Fruit fly (Drosophila melanogaster) whole organism: ENCODE results near the gene CG15892.

ENCODE experiments used
- CG8478 ChIP-seq: fragments of >200 bp; optimal IDR thresholded peaks from 2 replicates; lab custom pipeline; 2018; ENCODE audit warnings: inconsistent platforms
- Dll ChIP-seq: fragments of >200 bp; optimal IDR thresholded peaks from 2 replicates; lab custom pipeline; 2017
- EcR ChIP-seq, 2 experiments: fragments of >200 bp; optimal IDR thresholded peaks; 2 replicates each; lab custom pipeline; 2017; ENCODE audit warnings: missing biosample characterization in 2 of 2, missing genetic modification characterization in 2 of 2, missing genetic modification reagents in 2 of 2
- pan ChIP-seq: fragments of >200 bp; optimal IDR thresholded peaks from 2 replicates; lab custom pipeline; 2017
- psq ChIP-seq: fragments of >200 bp; optimal IDR thresholded peaks from 2 replicates; lab custom pipeline; 2017
- usp ChIP-seq: fragments of >200 bp; optimal IDR thresholded peaks from 2 replicates; lab custom pipeline; 2017; ENCODE audit warnings: missing biosample characterization, missing genetic modification characterization, mixed read lengths

The CG15892 gene

dm6 chrX:6316858-6317474 is 22.8 kb upstream of the CG15892 start:
- no peak for TF ChIP-seq CG8478 (lab: Kevin White, UChicago)
- TF ChIP-seq EcR (GFP tag; optimal IDR thresholded peaks at IDR 0.05; lab: Kevin White, UChicago) = no peak
- no peak for TF ChIP-seq pan (lab: Kevin White, UChicago)
- no peak for TF ChIP-seq psq
- no peak for TF ChIP-seq usp (GFP tag; lab: Kevin White, UChicago)
- no peak for TF ChIP-seq Dll

- TF ChIP-seq pan (lab: Kevin White, UChicago) (no peak), CG8478 (lab: Kevin White, UChicago) (no peak), psq (no peak), usp (GFP tag; lab: Kevin White, UChicago) (no peak), Dll (no peak), EcR (GFP tag; optimal IDR thresholded peaks at IDR 0.05; lab: Kevin White, UChicago) (no peak)
These were observed 21.4 kb upstream of the CG15892 start for dm6 chrX:6315583-6315982.

DNA sequence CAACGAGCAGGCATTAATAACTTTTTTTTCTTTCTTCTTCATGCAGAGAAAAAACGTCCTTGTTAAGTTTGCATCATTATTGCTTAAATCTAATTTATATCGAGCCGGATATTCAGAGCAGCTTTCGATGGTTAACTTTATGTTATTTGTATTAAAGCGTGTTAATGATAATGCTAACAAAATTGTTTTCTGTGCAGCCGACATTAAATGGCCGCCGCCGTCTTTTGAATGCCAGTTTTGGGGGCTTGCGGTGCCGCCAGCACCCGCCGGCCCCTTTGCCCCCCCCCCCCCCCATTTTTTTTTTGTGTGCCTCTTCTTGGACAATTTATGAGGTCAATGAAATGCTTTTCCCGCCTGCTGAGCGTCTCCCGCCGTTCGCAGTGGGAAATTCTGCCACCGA is 17.4 kb upstream of the CG15892 start:
- TF ChIP-seq CG8478 (lab: Kevin White, UChicago) (no peak), EcR (GFP tag; optimal IDR thresholded peaks at IDR 0.05; lab: Kevin White, UChicago) (no peak), Dll (no peak), usp (GFP tag; lab: Kevin White, UChicago) (no peak), psq (no peak), pan (lab: Kevin White, UChicago) (no peak)

- TF ChIP-seq psq (no peak), Dll (no peak), CG8478 (lab: Kevin White, UChicago) (no peak), EcR (GFP tag; optimal IDR thresholded peaks at IDR 0.05; lab: Kevin White, UChicago) (no peak)
These were observed 16.3 kb upstream of the CG15892 start for dm6 chrX:6310408-6310807.

dm6 chrX:6308852-6309251 is 14.7 kb upstream of the CG15892 start, which contains the start of gene CG15894:
Gene CG15894, plus strand, starts transcription at chrX:6309212.
- TF ChIP-seq CG8478 (lab: Kevin White, UChicago) = no peak
- no peak for TF ChIP-seq EcR (GFP tag; optimal IDR thresholded peaks at IDR 0.05; lab: Kevin White, UChicago)
- TF ChIP-seq usp (GFP tag; lab: Kevin White, UChicago) = no peak

- TF ChIP-seq EcR (GFP tag; optimal IDR thresholded peaks at IDR 0.05; lab: Kevin White, UChicago) = no peak
- no peak for TF ChIP-seq pan (lab: Kevin White, UChicago)
- TF ChIP-seq psq = no peak
- TF ChIP-seq Dll = no peak
- TF ChIP-seq CG8478 (lab: Kevin White, UChicago) = no peak
- no peak for TF ChIP-seq usp (GFP tag; lab: Kevin White, UChicago)
These were observed 11.2 kb upstream of the CG15892 start for dm6 chrX:6305317-6305716.

dm6 chrX:6304203-6304602 is 10.1 kb upstream of the CG15892 start:
- no peak for TF ChIP-seq CG8478 (lab: Kevin White, UChicago)
- TF ChIP-seq Dll = no peak
- TF ChIP-seq psq = no peak
- TF ChIP-seq EcR (GFP tag; optimal IDR thresholded peaks at IDR 0.05; lab: Kevin White, UChicago) = no peak
- no peak for TF ChIP-seq usp (GFP tag; lab: Kevin White, UChicago)
- TF ChIP-seq pan (lab: Kevin White, UChicago) = no peak

dm6 chrX:6303675-6304074 is 9.5 kb upstream of the CG15892 start, which contains the start of gene CG3823:
Gene CG3823, plus strand, starts transcription at chrX:6303975.
- TF ChIP-seq psq (no peak), CG8478 (lab: Kevin White, UChicago) (no peak), pan (lab: Kevin White, UChicago) (no peak), usp (GFP tag; lab: Kevin White, UChicago) (no peak), EcR (GFP tag; optimal IDR thresholded peaks at IDR 0.05; lab: Kevin White, UChicago) (no peak), Dll (no peak)

DNA sequence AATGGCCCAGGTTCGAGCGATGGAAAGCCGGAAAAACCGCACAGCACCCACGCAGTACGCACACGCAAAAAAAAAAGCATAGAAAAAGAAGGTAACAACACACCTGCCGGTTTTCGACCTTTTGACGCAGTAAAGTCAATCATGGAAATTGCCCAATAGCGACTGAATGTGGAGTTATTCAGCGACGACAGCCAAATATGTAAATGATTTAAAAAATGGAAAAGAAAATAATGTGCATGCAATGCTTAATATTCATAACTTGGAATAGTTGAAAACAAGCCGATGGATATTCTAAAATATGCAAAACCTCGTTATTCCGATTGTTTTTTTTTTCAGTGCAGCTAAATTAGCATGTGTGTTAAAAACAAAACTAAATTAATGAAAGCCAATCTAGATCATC is 9.1 kb upstream of the CG15892 start:
- TF ChIP-seq psq = no peak
- TF ChIP-seq pan (lab: Kevin White, UChicago) = no peak
- no peak for TF ChIP-seq Dll
- no peak for TF ChIP-seq CG8478 (lab: Kevin White, UChicago)
- no peak for TF ChIP-seq usp (GFP tag; lab: Kevin White, UChicago)

DNA sequence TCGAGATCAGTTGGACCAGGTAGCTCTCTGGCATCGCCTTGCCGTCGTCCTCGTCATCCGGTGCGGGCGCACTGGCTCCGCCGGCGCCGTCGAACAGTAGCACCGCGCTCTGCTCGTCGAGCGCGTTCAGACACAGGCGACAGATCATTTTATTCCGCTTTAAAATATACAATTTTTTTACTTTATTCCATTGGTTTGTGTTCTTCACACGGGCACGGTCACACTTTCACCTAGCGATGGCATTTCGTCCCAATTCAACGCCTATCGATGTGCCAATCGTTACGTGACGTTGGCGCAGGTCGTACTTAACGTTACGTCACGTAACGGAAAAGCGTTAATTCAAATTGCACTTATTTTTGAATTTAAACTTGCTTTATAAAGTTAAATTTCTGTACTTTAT is 6.9 kb upstream of the CG15892 start, which contains the start of gene CG12219:
CG12219 (minus strand) TSS at position 234 of the 400 bp plus-strand sequence.
- TF ChIP-seq Dll = no peak
- no peak for TF ChIP-seq CG8478 (lab: Kevin White, UChicago)
- TF ChIP-seq EcR (GFP tag; optimal IDR thresholded peaks at IDR 0.05; lab: Kevin White, UChicago) = no peak
- no peak for TF ChIP-seq pan (lab: Kevin White, UChicago)
- no peak for TF ChIP-seq psq
- TF ChIP-seq usp (GFP tag; lab: Kevin White, UChicago) = no peak

dm6 chrX:6295129-6295539 is 991 bp upstream of the CG15892 start, which contains the start of the genes CG15891 and CG3815:
Gene CG15891, minus strand, starts transcription at chrX:6295345.
Gene CG3815, plus strand, starts transcription at chrX:6295389.
- TF ChIP-seq Dll (no peak), CG8478 (lab: Kevin White, UChicago) (no peak), usp (GFP tag; lab: Kevin White, UChicago) (no peak), pan (lab: Kevin White, UChicago) (no peak), psq (no peak)

- TF ChIP-seq usp (GFP tag; lab: Kevin White, UChicago) (no peak), pan (lab: Kevin White, UChicago) (no peak)
These were observed 3.0 kb downstream of the CG15892 start, which contains the start of the genes Rpt4 and mldr for dm6 chrX:6291083-6291699. Gene Rpt4, minus strand, starts transcription at chrX:6291245. Gene mldr, plus strand, starts transcription at chrX:6291303.
